Fruit fly (Drosophila melanogaster) ovary, adult (tissue): Measurements from ENCODE around the gene CG13875.

Source experiments
- CG17801 ChIP-seq: fragments of 200-800 bp; optimal IDR thresholded peaks from 2 replicates; lab custom pipeline; 2019; ENCODE audit warnings: missing biosample characterization, mild to moderate bottlenecking, missing genetic modification characterization, moderate library complexity; ENCODE audit not compliant: partially characterized antibody

CG13875 gene

dm6 chr3L:179490-180261 is at the start of gene CG13875:
CG13875 (plus strand) TSS chr3L:179923.
- TF ChIP-seq CG17801 (GFP tag; lab: Kevin White, UChicago): no peak

- TF ChIP-seq CG17801 (GFP tag; lab: Kevin White, UChicago): no peak
These were observed 48.9 kb upstream of the CG13875 start for dm6 chr3L:130798-131150.

DNA sequence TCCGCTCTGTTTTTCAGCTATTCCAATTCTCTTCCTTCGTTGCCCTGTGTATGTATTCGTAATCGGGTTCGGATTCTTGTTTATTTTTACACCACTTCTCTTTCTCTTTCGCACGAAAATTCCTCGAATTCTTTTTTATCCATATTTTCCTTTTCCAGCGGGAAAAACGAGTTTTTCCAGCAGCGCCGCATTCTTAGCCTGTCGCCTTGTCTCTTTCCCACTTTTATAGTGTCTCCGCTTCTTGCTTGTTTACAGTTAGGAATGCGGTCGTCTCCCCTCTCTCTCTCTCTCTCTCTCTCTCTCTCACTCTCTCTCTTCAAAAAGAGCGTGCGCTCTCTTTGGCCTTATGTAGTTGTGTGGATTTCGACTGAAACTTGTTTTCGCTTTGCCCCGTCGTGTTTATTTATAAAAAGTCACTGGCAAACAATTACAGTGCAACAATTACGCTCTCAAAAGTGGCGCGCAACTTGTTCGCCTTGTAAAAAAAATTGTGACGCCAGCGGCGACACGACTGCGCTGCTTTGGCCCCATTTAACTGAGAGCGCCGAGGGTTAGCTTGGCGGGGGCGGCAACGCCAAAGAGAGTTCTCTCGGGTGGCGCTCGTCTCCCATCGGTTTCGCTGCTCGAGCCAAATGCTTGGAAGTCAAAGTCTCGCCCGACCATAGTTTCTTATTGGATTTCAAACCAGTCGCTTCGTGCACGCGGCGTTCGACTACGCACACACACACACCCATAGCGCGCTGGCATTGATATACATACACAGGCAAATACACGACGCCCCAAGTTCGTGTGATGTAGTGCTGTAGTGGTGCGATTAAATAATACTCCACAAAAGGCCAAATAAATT is 48.3 kb upstream of the CG13875 start:
- TF ChIP-seq CG17801 (GFP tag; lab: Kevin White, UChicago): peak; percentile 44

DNA sequence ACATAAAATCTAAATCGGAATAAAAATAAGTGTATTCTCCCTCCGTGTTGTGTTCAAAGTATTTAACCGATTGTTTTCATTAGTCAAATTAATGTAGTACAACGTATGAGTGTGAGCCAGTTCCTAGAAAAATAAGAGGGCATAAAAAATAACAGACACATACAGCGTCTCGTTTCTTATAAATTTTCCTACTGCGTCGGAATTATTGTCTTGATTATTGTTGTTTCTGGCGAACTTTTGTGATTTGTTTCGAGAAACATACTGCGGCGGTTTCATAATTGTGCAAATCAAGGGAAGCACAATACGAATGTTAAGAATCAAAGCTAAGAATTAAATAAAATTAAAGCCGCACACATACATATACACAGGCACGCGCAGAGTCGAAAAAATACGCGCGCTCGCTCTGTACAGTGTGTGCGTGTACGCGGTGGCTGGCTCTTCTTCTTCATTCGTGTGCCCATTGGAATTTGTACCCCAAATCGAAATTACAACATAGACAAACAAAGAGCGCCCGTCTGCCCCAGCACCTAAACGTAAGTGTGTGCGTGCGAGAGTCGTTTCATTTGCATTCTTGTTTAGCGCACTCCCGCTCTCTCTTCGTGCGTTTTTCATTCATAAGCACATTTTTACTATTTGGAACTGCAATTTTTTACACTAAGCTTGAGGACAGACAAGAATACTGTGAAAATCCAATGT is 47.6 kb upstream of the CG13875 start:
- no peak for TF ChIP-seq CG17801 (GFP tag; lab: Kevin White, UChicago)

dm6 chr3L:133383-133782 is 46.3 kb upstream of the CG13875 start:
- no peak for TF ChIP-seq CG17801 (GFP tag; lab: Kevin White, UChicago)

- no peak for TF ChIP-seq CG17801 (GFP tag; lab: Kevin White, UChicago)
These were observed 45.9 kb upstream of the CG13875 start for dm6 chr3L:133806-134325.

DNA sequence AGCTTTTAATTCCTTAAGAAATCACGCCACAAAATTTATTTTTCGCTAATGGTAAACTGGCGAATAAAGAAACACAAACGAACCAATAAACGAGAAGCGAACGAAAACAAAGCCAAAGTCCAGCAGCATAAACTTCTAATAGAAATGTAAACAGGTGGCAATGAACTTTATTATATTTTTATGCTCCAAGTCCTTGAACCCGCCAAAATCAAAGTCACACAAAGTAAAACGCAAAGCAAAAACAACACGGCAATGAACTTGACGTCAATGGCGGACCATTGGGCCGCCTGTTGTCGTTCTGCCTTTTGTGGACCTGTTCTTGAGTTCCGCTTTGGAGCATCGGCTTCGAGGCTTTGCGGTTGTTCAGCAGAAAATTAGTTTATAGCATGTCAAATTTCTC is 44.9 kb upstream of the CG13875 start:
- no peak for TF ChIP-seq CG17801 (GFP tag; lab: Kevin White, UChicago)

- peak; percentile 17 for TF ChIP-seq CG17801 (GFP tag; lab: Kevin White, UChicago)
These were observed 43.0 kb upstream of the CG13875 start for dm6 chr3L:136591-137280.

DNA sequence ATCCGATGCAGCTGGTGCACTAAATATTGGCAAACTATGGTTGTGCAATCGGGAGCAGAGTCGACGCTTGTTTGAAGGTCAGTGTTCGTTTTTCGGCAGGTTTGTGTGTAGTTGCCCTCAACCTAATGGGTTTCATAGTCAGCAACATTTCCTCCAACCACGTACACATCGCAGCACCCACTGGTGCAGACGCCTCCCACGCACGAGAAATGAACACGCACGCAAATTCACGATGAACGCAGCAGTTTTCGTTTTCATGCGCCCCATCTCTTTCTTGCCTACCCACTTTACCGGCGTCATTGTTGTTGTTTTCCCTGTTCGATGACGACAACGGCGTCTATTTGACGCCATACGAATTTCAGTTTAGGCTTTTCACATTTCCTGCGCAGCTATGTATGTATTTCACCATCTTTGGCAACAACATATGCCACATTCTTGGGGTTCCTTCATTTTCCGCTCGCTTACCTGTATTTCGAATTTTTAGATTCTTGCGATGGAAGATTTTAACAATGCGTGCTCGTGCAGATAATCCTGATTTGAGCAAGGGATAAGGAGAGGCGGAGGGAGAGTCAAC is 42.0 kb upstream of the CG13875 start:
- no peak for TF ChIP-seq CG17801 (GFP tag; lab: Kevin White, UChicago)

DNA sequence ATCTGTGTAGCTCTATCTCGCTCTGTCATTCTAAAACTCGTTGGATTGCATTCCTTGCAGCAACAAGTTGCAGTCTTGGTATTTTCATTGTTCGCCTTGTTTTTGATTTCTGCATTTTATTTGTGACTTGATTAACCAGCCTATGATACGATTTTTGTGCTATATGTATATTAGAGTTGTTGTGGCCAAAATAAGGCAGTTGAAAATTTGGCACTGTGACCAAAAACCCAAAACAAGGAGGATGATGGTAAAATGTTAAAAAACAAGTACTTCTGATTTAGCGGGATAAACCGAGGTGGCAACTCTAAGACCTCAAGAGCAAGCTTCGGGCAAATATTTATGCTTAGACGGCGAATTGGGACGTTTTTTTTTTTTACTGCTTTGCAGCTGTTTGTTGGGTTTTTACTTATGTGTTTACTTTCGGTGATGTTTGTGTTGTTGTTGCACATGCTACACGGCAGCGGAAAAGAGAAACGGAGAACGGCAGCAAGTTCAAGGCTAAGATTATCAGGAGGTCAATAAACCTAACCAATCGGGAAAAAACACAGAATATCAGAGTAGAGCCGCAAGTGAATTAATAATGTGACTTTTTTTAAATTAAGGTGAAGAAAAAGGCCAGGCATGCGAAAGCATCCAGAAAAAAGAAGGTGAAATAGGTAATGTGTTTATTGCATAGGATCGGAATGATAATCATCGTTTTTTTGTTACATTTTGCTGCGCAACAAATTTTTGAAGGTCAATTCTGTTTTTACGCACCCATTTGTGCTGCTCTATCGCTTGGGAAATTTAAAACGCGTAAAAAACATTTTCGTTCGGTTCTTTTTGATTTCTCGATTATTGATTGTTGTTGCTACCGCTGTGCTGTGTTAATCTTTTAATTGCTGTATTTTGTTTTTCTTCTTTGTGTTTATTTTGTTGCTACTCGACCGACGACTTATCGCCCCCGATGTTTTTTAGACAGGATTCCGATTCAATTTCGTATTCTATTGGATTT is 39.9 kb upstream of the CG13875 start:
- TF ChIP-seq CG17801 (GFP tag; lab: Kevin White, UChicago): no peak

DNA sequence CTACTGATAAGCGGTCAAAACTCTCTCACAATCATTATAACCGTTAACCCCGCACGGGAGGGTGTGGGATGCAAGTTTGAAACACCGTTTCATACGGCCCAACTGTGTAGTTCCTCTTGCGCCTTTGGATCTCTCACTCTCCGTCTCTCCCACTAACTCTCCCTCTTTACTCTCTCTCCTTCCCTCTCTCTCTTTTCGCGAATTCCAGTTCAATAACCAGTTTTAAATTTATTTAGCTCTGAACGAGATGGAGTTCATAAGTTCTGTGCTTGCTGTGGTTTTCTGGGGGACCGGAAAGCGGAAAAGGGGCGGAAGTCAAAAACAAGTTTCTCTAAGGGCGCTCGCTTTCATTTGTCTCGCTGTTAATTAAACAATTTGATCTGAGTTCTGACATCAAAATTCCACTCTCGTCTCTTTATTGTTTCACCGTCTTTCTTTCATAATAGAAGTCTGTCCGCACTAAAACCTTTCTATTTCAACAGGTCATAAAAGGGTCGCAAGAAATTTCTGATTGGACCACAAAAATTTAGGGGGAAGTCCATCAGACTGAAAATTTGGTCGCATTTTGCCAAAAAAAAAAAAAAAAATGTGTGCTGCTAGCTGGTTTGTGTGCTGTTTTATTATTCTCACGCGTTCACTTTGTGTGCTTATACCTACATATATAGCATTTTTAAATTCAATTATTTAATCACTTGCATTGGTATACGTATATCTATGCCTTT is 38.7 kb upstream of the CG13875 start:
- TF ChIP-seq CG17801 (GFP tag; lab: Kevin White, UChicago): no peak

DNA sequence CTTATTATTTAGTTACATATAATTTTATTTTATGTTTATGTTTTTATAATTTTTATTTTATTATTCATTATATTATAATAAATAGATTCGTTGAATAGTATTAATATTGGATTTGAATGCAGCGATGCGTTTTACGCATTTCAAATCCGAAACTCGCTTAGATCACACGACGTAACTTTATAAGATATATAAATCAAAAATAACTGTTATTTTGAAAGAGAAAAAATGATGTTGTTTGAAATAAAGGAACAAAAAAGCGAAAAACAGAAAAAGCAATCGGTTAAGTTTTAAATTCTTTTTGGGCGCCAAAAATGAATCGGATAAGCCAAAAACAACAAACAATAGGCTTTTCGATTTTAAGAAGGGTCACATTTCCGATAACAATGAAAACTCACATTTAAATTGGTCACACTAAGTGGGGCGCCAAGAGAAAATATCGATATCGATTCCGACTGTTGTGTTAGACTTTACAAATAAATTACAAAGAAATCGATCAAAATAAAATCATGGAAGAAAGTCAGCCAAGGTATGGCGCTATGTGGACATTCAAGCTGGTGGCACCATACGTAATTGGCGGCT is 33.6 kb upstream of the CG13875 start, which contains the start of gene CG6845:
CG6845 (plus strand) TSS at position 436 of the 579 bp plus-strand sequence.
- TF ChIP-seq CG17801 (GFP tag; lab: Kevin White, UChicago): peak; percentile 8
